Worm (Caenorhabditis elegans): ENCODE data around the gene ttr-6.

DNA sequence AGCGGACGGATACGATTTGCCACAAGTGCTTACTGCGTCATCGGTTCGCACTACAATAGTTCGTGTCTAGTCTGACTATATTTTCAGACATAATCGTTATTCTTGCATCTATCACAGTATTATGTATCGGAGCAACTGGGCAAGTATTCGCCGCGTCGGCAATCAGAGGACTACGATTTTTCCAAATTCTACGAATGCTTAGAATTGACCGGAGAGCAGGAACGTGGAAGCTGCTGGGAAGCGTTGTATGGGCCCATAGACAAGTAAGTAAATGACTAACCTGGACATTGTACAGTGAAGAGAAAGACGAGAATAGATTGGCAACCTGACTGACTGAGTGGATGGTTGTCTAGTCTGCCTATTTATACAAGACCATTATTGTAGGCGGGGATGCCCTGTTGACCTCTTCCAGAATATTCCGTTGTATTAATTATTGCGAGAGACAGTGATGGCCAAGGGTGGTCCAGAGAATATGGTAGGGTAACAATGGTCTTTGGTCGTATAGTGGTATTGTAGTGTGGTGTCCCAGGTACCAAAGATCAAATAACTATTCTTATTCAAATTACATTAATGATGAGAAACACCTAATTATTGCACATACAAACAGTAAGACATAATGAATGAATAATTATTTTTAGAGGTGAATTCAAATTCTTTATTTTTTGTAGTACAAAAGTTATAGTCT lies 25.8 kb upstream of the ttr-6 start, which contains the start of gene clec-266:
- TF ChIP-seq ama-1 (optimal IDR thresholded peaks at IDR 0.05) (no peak), fkh-2 (tag; optimal IDR thresholded peaks at IDR 0.05) (no peak), nhr-28 (tag; optimal IDR thresholded peaks at IDR 0.05) (no peak), unc-62 (GFP tag; optimal IDR thresholded peaks at IDR 0.05) (no peak), nhr-237 (tag; optimal IDR thresholded peaks at IDR 0.05) (no peak), fkh-10 (GFP tag; optimal IDR thresholded peaks at IDR 0.05) (no peak), tbx-2 (tag; optimal IDR thresholded peaks at IDR 0.05) (no peak), skn-1 (tag; optimal IDR thresholded peaks at IDR 0.05) (no peak), nhr-67 (tag; optimal IDR thresholded peaks at IDR 0.05) (no peak), egl-27 (tag; optimal IDR thresholded peaks at IDR 0.05) (no peak), lin-39 (tag; optimal IDR thresholded peaks at IDR 0.05) (no peak), mml-1 (tag; optimal IDR thresholded peaks at IDR 0.05) (no peak), ztf-11 (tag; optimal IDR thresholded peaks at IDR 0.05) (no peak)
